Fruit fly (Drosophila melanogaster): ENCODE results near the gene CG11317.

CG11317 gene

DNA sequence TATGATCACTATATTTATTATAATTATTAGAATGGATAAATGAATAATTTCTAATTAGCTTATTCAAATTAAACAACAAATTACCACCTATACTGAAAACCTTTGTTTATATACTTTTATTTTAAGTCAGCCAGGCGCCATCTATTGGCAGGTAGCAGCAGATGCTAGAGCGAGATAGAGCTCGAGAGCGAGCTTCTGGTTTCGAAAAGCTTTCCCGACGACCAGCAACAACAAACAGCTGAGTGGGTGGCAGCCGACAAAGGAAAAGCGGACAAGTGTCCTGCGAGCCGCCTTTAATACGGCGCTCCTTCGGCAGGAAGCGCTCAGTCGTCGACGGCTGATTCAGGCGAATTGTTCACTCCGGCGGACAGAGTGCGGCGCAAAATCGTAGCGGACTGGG is 36.9 kb upstream of the CG11317 start, which contains the start of gene Gycbeta100B (continued):
- TF ChIP-seq lmd (GFP tag; IDR thresholded peaks at IDR 0.05): peak; percentile 15; the same call in 1 of the 2 replicates
- peak; percentile 60 for TF ChIP-seq Rfx (GFP tag; IDR thresholded peaks at IDR 0.05)
- TF ChIP-seq CG6683 (GFP tag; optimal IDR thresholded peaks at IDR 0.05): peak; percentile 15
- TF ChIP-seq sima (GFP tag; optimal IDR thresholded peaks at IDR 0.05): no peak
- peak; percentile 97 for TF ChIP-seq CG14965 (GFP tag; optimal IDR thresholded peaks at IDR 0.05; ENCODE audit: borderline replicate concordance)
- peak; percentile 4 for TF ChIP-seq CG18619 (GFP tag; optimal IDR thresholded peaks at IDR 0.05)
- TF ChIP-seq CG2875 (GFP tag; optimal IDR thresholded peaks at IDR 0.05): peak; percentile 38
- no peak for TF ChIP-seq Poxn (GFP tag; IDR thresholded peaks at IDR 0.05)
- TF ChIP-seq Deaf1 (tag; optimal IDR thresholded peaks at IDR 0.05): peak; percentile 92
- peak; percentile 72 for TF ChIP-seq CG7987 (GFP tag; optimal IDR thresholded peaks at IDR 0.05)
- peak; percentile 56 for TF ChIP-seq B-H2 (GFP tag; optimal IDR thresholded peaks at IDR 0.05)
- peak; percentile 40; the same call in 1 of the 2 replicates for TF ChIP-seq seq (GFP tag; IDR thresholded peaks at IDR 0.05)
- peak; percentile 47 for TF ChIP-seq HHEX (GFP tag; optimal IDR thresholded peaks at IDR 0.05)
- TF ChIP-seq Meics (GFP tag; optimal IDR thresholded peaks at IDR 0.05): peak; percentile 73
- TF ChIP-seq CG6654 (GFP tag; optimal IDR thresholded peaks at IDR 0.05): peak; percentile 38
- TF ChIP-seq E2f1 (GFP tag; IDR thresholded peaks at IDR 0.05): peak; percentile 52; the same call in 1 of the 2 replicates
- no peak for TF ChIP-seq CG4282 (GFP tag; optimal IDR thresholded peaks at IDR 0.05)
- TF ChIP-seq ci (GFP tag; IDR thresholded peaks at IDR 0.05): peak; percentile 80
- no peak for TF ChIP-seq org-1 (GFP tag; optimal IDR thresholded peaks at IDR 0.05)
- peak; percentile 39 for TF ChIP-seq tin (GFP tag; optimal IDR thresholded peaks at IDR 0.05)
- no peak for TF ChIP-seq CG2199 (GFP tag; IDR thresholded peaks at IDR 0.05)
- TF ChIP-seq H15 (GFP tag; IDR thresholded peaks at IDR 0.05): peak; percentile 11; the same call in 1 of the 3 replicates
- no peak for TF ChIP-seq Awh (GFP tag; IDR thresholded peaks at IDR 0.05)
- TF ChIP-seq Xbp1 (GFP tag; optimal IDR thresholded peaks at IDR 0.05): peak; percentile 44
- TF ChIP-seq Mrtf (GFP tag; IDR thresholded peaks at IDR 0.05): no peak
- peak; percentile 67 for TF ChIP-seq CG15514 (GFP tag; optimal IDR thresholded peaks at IDR 0.05)
- TF ChIP-seq ap (GFP tag; IDR thresholded peaks at IDR 0.05): 0 out of 2 replicates have a peak, but pooled peaks have one; percentile 16
- peak; percentile 20 for TF ChIP-seq sug (tag; optimal IDR thresholded peaks at IDR 0.05)
- peak; percentile 45 for TF ChIP-seq Six4 (GFP tag; optimal IDR thresholded peaks at IDR 0.05)
- TF ChIP-seq Lim3 (GFP tag; IDR thresholded peaks at IDR 0.05): no peak
- peak; percentile 49 for TF ChIP-seq CG15269 (tag; optimal IDR thresholded peaks at IDR 0.05)
- peak; percentile 4 for TF ChIP-seq CG1529 (GFP tag; optimal IDR thresholded peaks at IDR 0.05)
- TF ChIP-seq crp (GFP tag; optimal IDR thresholded peaks at IDR 0.05): peak in 1 of 2 experiments; percentile 31
- TF ChIP-seq pan (optimal IDR thresholded peaks at IDR 0.05): no peak
- peak in 1 of 2 experiments; percentile 44 for TF ChIP-seq pan (GFP tag; optimal IDR thresholded peaks at IDR 0.05 in 1 of 2, IDR thresholded peaks at IDR 0.05 in 1 of 2)
- TF ChIP-seq Sox100B (GFP tag; optimal IDR thresholded peaks at IDR 0.05): peak; percentile 45
- peak; percentile 7 for TF ChIP-seq CG33213 (GFP tag; optimal IDR thresholded peaks at IDR 0.05)
- TF ChIP-seq PHDP (tag; optimal IDR thresholded peaks at IDR 0.05): peak; percentile 55
- peak; percentile 80 for TF ChIP-seq CG6765 (GFP tag; optimal IDR thresholded peaks at IDR 0.05)
- TF ChIP-seq Trl (optimal IDR thresholded peaks at IDR 0.05): no peak
- TF ChIP-seq Trl (GFP tag; optimal IDR thresholded peaks at IDR 0.05): peak; percentile 6
- 0 out of 2 replicates have a peak, but pooled peaks have one; percentile 29 for TF ChIP-seq sob (GFP tag; IDR thresholded peaks at IDR 0.05)
- TF ChIP-seq CG12659 (GFP tag; optimal IDR thresholded peaks at IDR 0.05): peak; percentile 13
- peak; percentile 19 for TF ChIP-seq Nf-YC (tag; optimal IDR thresholded peaks at IDR 0.05)
- TF ChIP-seq odd (GFP tag; optimal IDR thresholded peaks at IDR 0.05): peak; percentile 40
- peak; percentile 66 for TF ChIP-seq CG5245 (GFP tag; optimal IDR thresholded peaks at IDR 0.05)
- TF ChIP-seq chn (GFP tag; optimal IDR thresholded peaks at IDR 0.05): peak; percentile 13
- TF ChIP-seq Sox102F (GFP tag; optimal IDR thresholded peaks at IDR 0.05): peak; percentile 12
- no peak for TF ChIP-seq cato (GFP tag; optimal IDR thresholded peaks at IDR 0.05; ENCODE audit: borderline replicate concordance)
- TF ChIP-seq Max (GFP tag; optimal IDR thresholded peaks at IDR 0.05): peak; percentile 1
